Worm (Caenorhabditis elegans) whole organism, L3 larva: Measurements from ENCODE around the gene B0252.11.

Source experiments
- ZK546.5 ChIP-seq: sonication (generic microtip); optimal IDR thresholded peaks from 2 replicates; lab custom pipeline; 2017; ENCODE audit warnings: missing biosample characterization, missing genetic modification characterization
- nhr-11 ChIP-seq: fragments of 150-350 bp; optimal IDR thresholded peaks from 2 replicates; lab custom pipeline; 2014; ENCODE audit warnings: missing biosample characterization, missing genetic modification characterization
- nhr-76 ChIP-seq: fragments of 150-350 bp; sonication (generic microtip); optimal IDR thresholded peaks from 5 replicates; lab custom pipeline; 2014; ENCODE audit warnings: missing biosample characterization, missing genetic modification characterization

ce11 chrII:6940726-6941230, 23.2 kb upstream of the B0252.11 start:
- TF ChIP-seq nhr-76 (tag; lab: Kevin White, UChicago) (no peak), nhr-11 (tag; lab: Kevin White, UChicago) (peak; percentile 44), ZK546.5 (tag; lab: Kevin White, UChicago) (no peak)
